Worm (Caenorhabditis elegans): Measurements from ENCODE around the gene srh-32.

The srh-32 gene

ce11 chrV:17721709-17722108 is 20.7 kb downstream of the srh-32 start:
- TF ChIP-seq let-607 (tag; optimal IDR thresholded peaks at IDR 0.05) (peak in 1 of 2 experiments; percentile 31), bed-2 (GFP tag; IDR thresholded peaks at IDR 0.05) (no peak), madf-10 (tag; optimal IDR thresholded peaks at IDR 0.05) (peak; percentile 20), cebp-1 (GFP tag; IDR thresholded peaks at IDR 0.05) (peak; percentile 22; the same call in 1 of the 2 replicates), cebp-1 (tag; optimal IDR thresholded peaks at IDR 0.05) (peak; percentile 70), Y95B8A.8 (GFP tag; IDR thresholded peaks at IDR 0.05) (peak; percentile 72; the same call in 1 of the 2 replicates), nhr-80 (tag; optimal IDR thresholded peaks at IDR 0.05) (peak; percentile 99), zfh-2 (GFP tag; conservative IDR thresholded peaks at IDR 0.05) (no peak), ztf-26 (tag; optimal IDR thresholded peaks at IDR 0.05) (peak; percentile 15), tlf-1 (GFP tag; optimal IDR thresholded peaks at IDR 0.05) (no peak), F39B2.1 (GFP tag; IDR thresholded peaks at IDR 0.05) (no peak), madf-3 (GFP tag; IDR thresholded peaks at IDR 0.05) (no peak), tbp1 (GFP tag; optimal IDR thresholded peaks at IDR 0.05) (peak; percentile 40), attf-5 (GFP tag; optimal IDR thresholded peaks at IDR 0.05) (peak; percentile 12), efl-1 (GFP tag; optimal IDR thresholded peaks at IDR 0.05) (no peak), F33H1.4 (GFP tag; IDR thresholded peaks at IDR 0.05) (no peak), nfyb-1 (GFP tag; IDR thresholded peaks at IDR 0.05) (0 out of 2 replicates have a peak, but pooled peaks have one; percentile 53), ztf-22 (GFP tag; optimal IDR thresholded peaks at IDR 0.05) (peak; percentile 83), hrde-1 (tag; optimal IDR thresholded peaks at IDR 0.05; ENCODE audit: borderline replicate concordance) (no peak), unc-130 (GFP tag; optimal IDR thresholded peaks at IDR 0.05) (no peak), K11D2.4 (GFP tag; IDR thresholded peaks at IDR 0.05) (peak; percentile 49; the same call in 1 of the 2 replicates), ekl-4 (GFP tag; IDR thresholded peaks at IDR 0.05) (no peak), atf-7 (tag; optimal IDR thresholded peaks at IDR 0.05) (peak; percentile 83), mes-4 (tag; optimal IDR thresholded peaks at IDR 0.05) (no peak), ets-4 (GFP tag; optimal IDR thresholded peaks at IDR 0.05) (peak; percentile 49), fkh-3 (tag; optimal IDR thresholded peaks at IDR 0.05) (no peak), lin-54 (GFP tag; optimal IDR thresholded peaks at IDR 0.05) (no peak), xnd-1 (tag; optimal IDR thresholded peaks at IDR 0.05) (no peak), attf-6 (GFP tag; IDR thresholded peaks at IDR 0.05) (no peak), snpc-4 (GFP tag; optimal IDR thresholded peaks at IDR 0.05) (no peak), snpc-4 (tag; optimal IDR thresholded peaks at IDR 0.05) (peak in 2 of 4 experiments; percentile 25 to 72), unc-62 (GFP tag; optimal IDR thresholded peaks at IDR 0.05) (peak; percentile 67), Y56A3A.18 (GFP tag; IDR thresholded peaks at IDR 0.05) (no peak), pha-4 (tag; optimal IDR thresholded peaks at IDR 0.05) (peak; percentile 30), hmg-20 (GFP tag; IDR thresholded peaks at IDR 0.05) (no peak), chd-7 (tag; optimal IDR thresholded peaks at IDR 0.05) (no peak), dox-1 (GFP tag; IDR thresholded peaks at IDR 0.05) (peak; percentile 56; the same call in 1 of the 2 replicates), B0336.3 (GFP tag; IDR thresholded peaks at IDR 0.05) (peak; percentile 52; the same call in 1 of the 2 replicates), nhr-90 (tag; optimal IDR thresholded peaks at IDR 0.05) (peak; percentile 6)

- no peak for TF ChIP-seq K11D2.4 (GFP tag; IDR thresholded peaks at IDR 0.05)
- no peak for TF ChIP-seq T26A5.8 (tag; optimal IDR thresholded peaks at IDR 0.05)
- TF ChIP-seq ceh-79 (tag; optimal IDR thresholded peaks at IDR 0.05): no peak
- no peak for TF ChIP-seq repo-1 (tag; optimal IDR thresholded peaks at IDR 0.05)
- peak; percentile 46 for TF ChIP-seq B0261.1 (tag; optimal IDR thresholded peaks at IDR 0.05)
- TF ChIP-seq madf-6 (GFP tag; IDR thresholded peaks at IDR 0.05): no peak
- no peak for TF ChIP-seq ceh-58 (GFP tag; IDR thresholded peaks at IDR 0.05)
- no peak for TF ChIP-seq cebp-1 (GFP tag; IDR thresholded peaks at IDR 0.05)
- no peak for TF ChIP-seq cebp-1 (tag; optimal IDR thresholded peaks at IDR 0.05)
- no peak for TF ChIP-seq C17E4.6 (GFP tag; IDR thresholded peaks at IDR 0.05)
- TF ChIP-seq let-607 (tag; optimal IDR thresholded peaks at IDR 0.05): no peak
- TF ChIP-seq tbp1 (GFP tag; optimal IDR thresholded peaks at IDR 0.05): peak; percentile 72
- TF ChIP-seq egl-44 (GFP tag; IDR thresholded peaks at IDR 0.05): no peak
- TF ChIP-seq nfya-1 (tag; optimal IDR thresholded peaks at IDR 0.05; ENCODE audit: borderline replicate concordance, insufficient read depth): no peak
- TF ChIP-seq zim-3 (tag; optimal IDR thresholded peaks at IDR 0.05): no peak
- no peak for TF ChIP-seq hmg-20 (GFP tag; IDR thresholded peaks at IDR 0.05)
- no peak for TF ChIP-seq bed-1 (GFP tag; IDR thresholded peaks at IDR 0.05)
- 0 out of 2 replicates have a peak, but pooled peaks have one; percentile 38 for TF ChIP-seq attf-6 (GFP tag; IDR thresholded peaks at IDR 0.05)
These were observed 21.5 kb downstream of the srh-32 start for ce11 chrV:17722553-17722952.
